Worm (Caenorhabditis elegans): ENCODE measurements around the gene nduv-3.

nduv-3 gene

ce11 chrIV:2603556-2604021 lies 37.5 kb upstream of the nduv-3 start:
- TF ChIP-seq bed-3 (GFP tag; optimal IDR thresholded peaks at IDR 0.05), result no peak
- TF ChIP-seq hlh-1 (tag; optimal IDR thresholded peaks at IDR 0.05), result peak; percentile 88
- peak; percentile 82 for TF ChIP-seq unc-120 (tag; optimal IDR thresholded peaks at IDR 0.05; ENCODE audit: poor library complexity, severe bottlenecking)
- TF ChIP-seq cnd-1 (tag; optimal IDR thresholded peaks at IDR 0.05), result no peak

- TF ChIP-seq nhr-12 (tag; optimal IDR thresholded peaks at IDR 0.05), result no peak
- no peak for TF ChIP-seq snpc-4 (tag; optimal IDR thresholded peaks at IDR 0.05)
- TF ChIP-seq ceh-39 (tag; optimal IDR thresholded peaks at IDR 0.05), result no peak
- TF ChIP-seq blmp-1 (tag; optimal IDR thresholded peaks at IDR 0.05), result no peak
- no peak for TF ChIP-seq nhr-76 (tag; optimal IDR thresholded peaks at IDR 0.05)
- no peak for TF ChIP-seq drap-1 (GFP tag; optimal IDR thresholded peaks at IDR 0.05)
Measured at ce11 chrIV:2606572-2606971, 34.5 kb upstream of the nduv-3 start.

ce11 chrIV:2607513-2608101 lies 33.5 kb upstream of the nduv-3 start, which contains the start of gene vamp-7:
vamp-7 (plus strand) TSS chrIV:2608051.
- TF ChIP-seq ztf-11 (tag; optimal IDR thresholded peaks at IDR 0.05) (no peak), lin-13 (tag; optimal IDR thresholded peaks at IDR 0.05) (no peak), cnd-1 (tag; optimal IDR thresholded peaks at IDR 0.05) (no peak), elt-1 (tag; optimal IDR thresholded peaks at IDR 0.05; ENCODE audit: borderline replicate concordance, insufficient read depth) (no peak), blmp-1 (tag; optimal IDR thresholded peaks at IDR 0.05) (no peak), zip-8 (tag; optimal IDR thresholded peaks at IDR 0.05) (no peak), mls-2 (tag; optimal IDR thresholded peaks at IDR 0.05) (no peak), pha-4 (tag; optimal IDR thresholded peaks at IDR 0.05) (no peak), mep-1 (tag; optimal IDR thresholded peaks at IDR 0.05) (no peak), unc-120 (tag; optimal IDR thresholded peaks at IDR 0.05; ENCODE audit: poor library complexity, severe bottlenecking) (no peak), ceh-39 (tag; optimal IDR thresholded peaks at IDR 0.05) (no peak), unc-39 (tag; optimal IDR thresholded peaks at IDR 0.05) (no peak), drap-1 (GFP tag; optimal IDR thresholded peaks at IDR 0.05) (no peak), nhr-76 (tag; optimal IDR thresholded peaks at IDR 0.05) (no peak), nhr-237 (tag; optimal IDR thresholded peaks at IDR 0.05) (no peak), nhr-28 (tag; optimal IDR thresholded peaks at IDR 0.05) (no peak)

ce11 chrIV:2610409-2610808 lies 30.7 kb upstream of the nduv-3 start, which contains the start of gene Y69A2AR.32:
Y69A2AR.32 (plus strand) TSS chrIV:2610436.
- TF ChIP-seq lsy-2 (tag; optimal IDR thresholded peaks at IDR 0.05) (no peak), mep-1 (tag; optimal IDR thresholded peaks at IDR 0.05) (no peak), tbx-8 (GFP tag; optimal IDR thresholded peaks at IDR 0.05) (no peak)

ce11 chrIV:2610974-2611373 lies 30.1 kb upstream of the nduv-3 start:
- TF ChIP-seq pha-4 (tag; optimal IDR thresholded peaks at IDR 0.05), result no peak
- TF ChIP-seq lin-13 (tag; optimal IDR thresholded peaks at IDR 0.05), result no peak
- TF ChIP-seq sptf-1 (tag; optimal IDR thresholded peaks at IDR 0.05), result no peak

- TF ChIP-seq unc-120 (tag; optimal IDR thresholded peaks at IDR 0.05; ENCODE audit: poor library complexity, severe bottlenecking), result peak; percentile 88
- no peak for TF ChIP-seq nhr-237 (tag; optimal IDR thresholded peaks at IDR 0.05)
Measured at ce11 chrIV:2613011-2613503, 28.1 kb upstream of the nduv-3 start, which contains the start of gene Y69A2AR.28. Y69A2AR.28 (minus strand) TSS chrIV:2613061.

- TF ChIP-seq nhr-28 (tag; optimal IDR thresholded peaks at IDR 0.05), result no peak
- TF ChIP-seq zip-8 (tag; optimal IDR thresholded peaks at IDR 0.05), result no peak
- no peak for TF ChIP-seq ces-1 (GFP tag; optimal IDR thresholded peaks at IDR 0.05)
- no peak for TF ChIP-seq mab-5 (tag; optimal IDR thresholded peaks at IDR 0.05)
- TF ChIP-seq blmp-1 (tag; optimal IDR thresholded peaks at IDR 0.05), result no peak
- no peak for TF ChIP-seq sem-2 (GFP tag; optimal IDR thresholded peaks at IDR 0.05)
- no peak for TF ChIP-seq lin-32 (GFP tag; optimal IDR thresholded peaks at IDR 0.05)
- TF ChIP-seq unc-39 (tag; optimal IDR thresholded peaks at IDR 0.05), result no peak
- TF ChIP-seq mep-1 (tag; optimal IDR thresholded peaks at IDR 0.05), result no peak
- no peak for TF ChIP-seq ceh-83 (GFP tag; optimal IDR thresholded peaks at IDR 0.05)
- TF ChIP-seq nhr-12 (tag; optimal IDR thresholded peaks at IDR 0.05), result no peak
- TF ChIP-seq drap-1 (GFP tag; optimal IDR thresholded peaks at IDR 0.05), result no peak
- no peak for TF ChIP-seq lin-13 (tag; optimal IDR thresholded peaks at IDR 0.05)
- no peak for TF ChIP-seq lsy-2 (tag; optimal IDR thresholded peaks at IDR 0.05)
- TF ChIP-seq tbx-8 (GFP tag; optimal IDR thresholded peaks at IDR 0.05), result no peak
- TF ChIP-seq ztf-11 (tag; optimal IDR thresholded peaks at IDR 0.05), result no peak
Measured at ce11 chrIV:2613754-2614244, 27.3 kb upstream of the nduv-3 start, which contains the start of gene daao-1. daao-1 (plus strand) TSS chrIV:2614194.
